Fruit fly (Drosophila melanogaster): Measurements from ENCODE around the gene CG44774.
A peak's percentile ranks its signal among the peaks of the same experiment; 100 is the strongest.

CG44774 gene

DNA sequence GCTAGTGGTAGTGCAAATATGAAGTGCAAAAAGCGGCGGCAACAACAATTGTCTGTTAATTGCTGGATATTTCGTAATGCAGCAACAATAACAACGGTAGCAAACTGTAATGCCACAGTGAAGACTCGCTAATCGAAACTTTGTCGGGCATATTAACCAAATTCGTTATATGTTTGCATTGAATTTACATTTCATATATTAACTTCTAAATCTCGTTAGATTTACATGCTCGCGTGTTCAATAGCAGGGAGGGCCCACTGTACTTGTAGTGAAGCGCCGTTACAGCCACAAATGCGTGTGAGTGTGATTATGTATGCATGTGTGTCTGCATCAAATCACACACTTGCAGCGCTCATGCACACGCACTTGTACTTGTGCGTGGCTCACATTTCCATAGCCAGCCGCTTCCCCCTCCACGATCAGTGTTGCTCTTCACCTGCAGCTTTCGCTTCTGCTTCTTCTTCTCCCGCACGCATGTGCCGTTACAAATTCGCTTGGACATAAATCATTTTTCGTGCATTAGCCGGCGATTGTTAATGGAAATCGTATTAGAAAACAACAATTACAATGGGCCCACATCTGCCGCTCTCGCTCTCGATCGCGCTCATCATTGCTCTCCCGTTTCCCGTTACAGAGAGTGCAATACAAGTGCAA, 2.0 kb upstream of the CG44774 start:
- TF ChIP-seq sens (GFP tag) (peak; percentile 100), CG6689 (GFP tag; IDR thresholded peaks at IDR 0.05) (peak; percentile 95), HmgD (GFP tag; optimal IDR thresholded peaks at IDR 0.05) (peak; percentile 73), gsb (GFP tag; IDR thresholded peaks at IDR 0.05) (peak; percentile 76), CG13296 (GFP tag; optimal IDR thresholded peaks at IDR 0.05) (peak; percentile 88), run (tag; optimal IDR thresholded peaks at IDR 0.05) (peak; percentile 82), NK7.1 (GFP tag; optimal IDR thresholded peaks at IDR 0.05) (peak; percentile 86), kah (GFP tag; optimal IDR thresholded peaks at IDR 0.05) (peak; percentile 91), Six4 (GFP tag; optimal IDR thresholded peaks at IDR 0.05) (peak; percentile 95), Chrac-16 (GFP tag; optimal IDR thresholded peaks at IDR 0.05) (peak; percentile 96), CG17568 (GFP tag; optimal IDR thresholded peaks at IDR 0.05) (peak; percentile 88), dan (GFP tag; IDR thresholded peaks at IDR 0.05) (peak; percentile 94), GATAe (GFP tag; conservative IDR thresholded peaks at IDR 0.05) (peak; percentile 47), CG1233 (GFP tag; optimal IDR thresholded peaks at IDR 0.05) (peak; percentile 95), CG4820 (GFP tag; optimal IDR thresholded peaks at IDR 0.05) (peak; percentile 95), pho (GFP tag; optimal IDR thresholded peaks at IDR 0.05) (peak; percentile 81), Sox100B (GFP tag; optimal IDR thresholded peaks at IDR 0.05) (peak; percentile 92), Dll (GFP tag; IDR thresholded peaks at IDR 0.05; ENCODE audit: partially characterized antibody) (no peak), ttk (GFP tag; IDR thresholded peaks at IDR 0.05) (peak; percentile 97), Deaf1 (tag; optimal IDR thresholded peaks at IDR 0.05) (peak; percentile 56), slou (GFP tag; optimal IDR thresholded peaks at IDR 0.05) (peak; percentile 62), CG3407 (GFP tag; optimal IDR thresholded peaks at IDR 0.05) (peak; percentile 89), CG2678 (tag; optimal IDR thresholded peaks at IDR 0.05) (peak; percentile 93), MBD-R2 (GFP tag; IDR thresholded peaks at IDR 0.05) (peak; percentile 79), CG6765 (GFP tag; optimal IDR thresholded peaks at IDR 0.05) (peak; percentile 59), CG18476 (GFP tag; optimal IDR thresholded peaks at IDR 0.05) (peak; percentile 91), croc (GFP tag; conservative IDR thresholded peaks at IDR 0.05) (peak; percentile 95), NC2α (GFP tag; optimal IDR thresholded peaks at IDR 0.05) (peak; percentile 91), Scr (GFP tag; IDR thresholded peaks at IDR 0.05; ENCODE audit: partially characterized antibody) (no peak), CG12391 (tag; optimal IDR thresholded peaks at IDR 0.05) (peak; percentile 94), fd96Cb (tag; optimal IDR thresholded peaks at IDR 0.05) (peak; percentile 97), Hey (tag; optimal IDR thresholded peaks at IDR 0.05) (peak; percentile 75), Drgx (GFP tag; IDR thresholded peaks at IDR 0.05) (peak; percentile 98), nerfin-1 (tag; optimal IDR thresholded peaks at IDR 0.05) (peak; percentile 93), Taf1 (GFP tag; IDR thresholded peaks at IDR 0.05) (peak; percentile 48; the same call in 1 of the 2 replicates), BEAF-32 (GFP tag; optimal IDR thresholded peaks at IDR 0.05) (no peak), Ets97D (GFP tag; optimal IDR thresholded peaks at IDR 0.05) (peak; percentile 73), Doc2 (GFP tag; IDR thresholded peaks at IDR 0.05) (peak; percentile 79), eyg (GFP tag; optimal IDR thresholded peaks at IDR 0.05) (peak; percentile 72), Xrp1 (GFP tag; IDR thresholded peaks at IDR 0.05) (peak; percentile 98), maf-S (GFP tag; optimal IDR thresholded peaks at IDR 0.05) (peak; percentile 85), tup (GFP tag; optimal IDR thresholded peaks at IDR 0.05) (peak; percentile 87), Xbp1 (GFP tag; optimal IDR thresholded peaks at IDR 0.05) (peak; percentile 97), otp (GFP tag; IDR thresholded peaks at IDR 0.05) (peak; percentile 97), salm (tag; optimal IDR thresholded peaks at IDR 0.05) (peak; percentile 92), Ada2b (GFP tag; IDR thresholded peaks at IDR 0.05) (peak; percentile 96), CG10366 (GFP tag; IDR thresholded peaks at IDR 0.05) (peak; percentile 96), Sry-δ (GFP tag; optimal IDR thresholded peaks at IDR 0.05) (peak; percentile 60), esg (GFP tag; conservative IDR thresholded peaks at IDR 0.05) (peak; percentile 95), H15 (GFP tag; IDR thresholded peaks at IDR 0.05) (peak; percentile 96), D19B (GFP tag; optimal IDR thresholded peaks at IDR 0.05) (peak; percentile 64)
